Worm (Caenorhabditis elegans) whole organism, midembryonic: Measurements from ENCODE around the gene pqe-1.

ENCODE experiments used
- T22C8.4 ChIP-seq: fragments of 200-800 bp; sonication (Bioruptor generic); IDR thresholded peaks from 2 replicates; pipeline ENCODE4 v1.3.6; 2022; ENCODE audit warnings: missing genetic modification characterization, missing compliant biosample characterization
- klf-2 ChIP-seq: fragments of 200-800 bp; sonication (Bioruptor generic); conservative IDR thresholded peaks from 2 replicates; pipeline ENCODE4 v1.3.6; 2022; ENCODE audit warnings: missing genetic modification reagents, missing genetic modification characterization, missing compliant biosample characterization
- med-1 ChIP-seq: sonication (generic microtip); optimal IDR thresholded peaks from 2 replicates; lab custom pipeline; 2017; ENCODE audit warnings: missing genetic modification characterization, mild to moderate bottlenecking, missing compliant biosample characterization, antibody characterized with exemption, missing genetic modification reagents; ENCODE audit not compliant: insufficient read depth
- ztf-23 ChIP-seq: fragments of 200-800 bp; sonication (Bioruptor generic); IDR thresholded peaks from 2 replicates; pipeline ENCODE4 v1.3.6; 2022; ENCODE audit warnings: missing genetic modification reagents, missing genetic modification characterization, missing compliant biosample characterization
- ztf-29 ChIP-seq: fragments of 200-800 bp; sonication (Bioruptor generic); IDR thresholded peaks from 2 replicates; pipeline ENCODE4 v1.3.6; 2022; ENCODE audit warnings: missing genetic modification reagents, missing genetic modification characterization, missing compliant biosample characterization

ce11 chrIII:5277740-5278139 lies 33.3 kb upstream of the pqe-1 start, which contains the start of gene clk-1:
- TF ChIP-seq klf-2 (GFP tag; lab: Robert Waterston, UW): no peak
- no peak for TF ChIP-seq med-1 (GFP tag; lab: Kevin White, UChicago)
- no peak for TF ChIP-seq ztf-23 (GFP tag; lab: Robert Waterston, UW)
- TF ChIP-seq T22C8.4: no peak
- TF ChIP-seq ztf-29 (GFP tag; lab: Robert Waterston, UW): no peak
